ENCODE assay signal across 2 worm cellular contexts in genomic region chrII:750155-750554, ce11.
TF ChIP-seq lines count a peak whose summit lies in the region.

Gene snt-6 (minus strand): TSS chrII:750212.

TF ChIP-seq in whole organism, L4 larva, 104 proteins besides CTCF, POLR2A, EP300 and RAD21:
- no peak for TF ChIP-seq mes-2 (tag; optimal IDR thresholded peaks at IDR 0.05; lab: Kevin White, UChicago; ENCODE audit: poor library complexity, severe bottlenecking)
- no peak for TF ChIP-seq nhr-25 (tag; optimal IDR thresholded peaks at IDR 0.05; lab: Kevin White, UChicago; ENCODE audit: borderline replicate concordance, insufficient read depth)
- TF ChIP-seq pqm-1 (tag; optimal IDR thresholded peaks at IDR 0.05; lab: Kevin White, UChicago): no peak
- no peak for TF ChIP-seq ztf-7 (tag; optimal IDR thresholded peaks at IDR 0.05; lab: Kevin White, UChicago)
- TF ChIP-seq T20F7.1 (GFP tag; optimal IDR thresholded peaks at IDR 0.05; lab: Kevin White, UChicago): no peak
- TF ChIP-seq daf-16 (GFP tag; optimal IDR thresholded peaks at IDR 0.05; lab: Kevin White, UChicago): no peak
- no peak for TF ChIP-seq daf-16 (tag; optimal IDR thresholded peaks at IDR 0.05; lab: Kevin White, UChicago)
- no peak for TF ChIP-seq Y48G9A.11 (GFP tag; IDR thresholded peaks at IDR 0.05; lab: Robert Waterston, UW)
- TF ChIP-seq ama-1 (optimal IDR thresholded peaks at IDR 0.05; lab: Kevin White, UChicago): no peak
- TF ChIP-seq lin-13 (GFP tag; optimal IDR thresholded peaks at IDR 0.05; lab: Kevin White, UChicago): no peak
- TF ChIP-seq fos-1 (tag; optimal IDR thresholded peaks at IDR 0.05; lab: Kevin White, UChicago): no peak
- no peak for TF ChIP-seq lim-7 (GFP tag; IDR thresholded peaks at IDR 0.05; lab: Robert Waterston, UW)
- TF ChIP-seq lin-38 (GFP tag; IDR thresholded peaks at IDR 0.05; lab: Robert Waterston, UW): 0 out of 2 replicates have a peak, but pooled peaks have one; percentile 7
- TF ChIP-seq madf-5 (GFP tag; IDR thresholded peaks at IDR 0.05; lab: Robert Waterston, UW): no peak
- no peak for TF ChIP-seq F49E8.2 (tag; optimal IDR thresholded peaks at IDR 0.05; lab: Kevin White, UChicago; ENCODE audit: borderline replicate concordance)
- TF ChIP-seq F44E2.7 (GFP tag; IDR thresholded peaks at IDR 0.05; lab: Robert Waterston, UW): 0 out of 2 replicates have a peak, but pooled peaks have one; percentile 44
- peak; percentile 34; the same call in 1 of the 2 replicates for TF ChIP-seq set-16 (GFP tag; IDR thresholded peaks at IDR 0.05; lab: Robert Waterston, UW)
- no peak for TF ChIP-seq snpc-1.2 (GFP tag; IDR thresholded peaks at IDR 0.05; lab: Robert Waterston, UW)
- no peak for TF ChIP-seq lir-3 (tag; optimal IDR thresholded peaks at IDR 0.05; lab: Kevin White, UChicago)
- TF ChIP-seq nhr-6 (tag; optimal IDR thresholded peaks at IDR 0.05; lab: Kevin White, UChicago): no peak
- TF ChIP-seq tag-97 (GFP tag; IDR thresholded peaks at IDR 0.05; lab: Robert Waterston, UW): no peak
- TF ChIP-seq dpl-1 (GFP tag; optimal IDR thresholded peaks at IDR 0.05; lab: Kevin White, UChicago): no peak
- no peak for TF ChIP-seq aly-2 (tag; optimal IDR thresholded peaks at IDR 0.05; lab: Kevin White, UChicago)
- no peak for TF ChIP-seq ceh-32 (tag; optimal IDR thresholded peaks at IDR 0.05; lab: Kevin White, UChicago; ENCODE audit: poor library complexity)
- no peak for TF ChIP-seq madf-9 (GFP tag; conservative IDR thresholded peaks at IDR 0.05; lab: Robert Waterston, UW)
- no peak for TF ChIP-seq ceh-82 (tag; optimal IDR thresholded peaks at IDR 0.05; lab: Kevin White, UChicago)
- TF ChIP-seq egl-43 (GFP tag; IDR thresholded peaks at IDR 0.05; lab: Robert Waterston, UW): peak; percentile 57; the same call in 1 of the 2 replicates
- TF ChIP-seq nhr-11 (tag; optimal IDR thresholded peaks at IDR 0.05; lab: Kevin White, UChicago): no peak
- TF ChIP-seq pha-4 (GFP tag; IDR thresholded peaks at IDR 0.05; lab: Robert Waterston, UW): 0 out of 2 replicates have a peak, but pooled peaks have one; percentile 23
- TF ChIP-seq pha-4 (tag; optimal IDR thresholded peaks at IDR 0.05; lab: Kevin White, UChicago): no peak
- TF ChIP-seq mdl-1 (tag; optimal IDR thresholded peaks at IDR 0.05; lab: Kevin White, UChicago): no peak
- TF ChIP-seq ZK337.2 (GFP tag; IDR thresholded peaks at IDR 0.05; lab: Robert Waterston, UW): no peak
- no peak for TF ChIP-seq ceh-44 (GFP tag; IDR thresholded peaks at IDR 0.05; lab: Robert Waterston, UW)
- no peak for TF ChIP-seq dmd-9 (GFP tag; IDR thresholded peaks at IDR 0.05; lab: Robert Waterston, UW)
- no peak for TF ChIP-seq saeg-2 (GFP tag; IDR thresholded peaks at IDR 0.05; lab: Robert Waterston, UW)
- no peak for TF ChIP-seq zip-11 (GFP tag; IDR thresholded peaks at IDR 0.05; lab: Robert Waterston, UW)
- no peak for TF ChIP-seq duxl-1 (tag; optimal IDR thresholded peaks at IDR 0.05; lab: Kevin White, UChicago; ENCODE audit: poor library complexity)
- no peak for TF ChIP-seq aha-1 (tag; lab: Kevin White, UChicago)
- TF ChIP-seq Y5F2A.4 (GFP tag; optimal IDR thresholded peaks at IDR 0.05; lab: Kevin White, UChicago): no peak
- no peak for TF ChIP-seq F26F4.8 (GFP tag; conservative IDR thresholded peaks at IDR 0.05; lab: Robert Waterston, UW)
- TF ChIP-seq skn-1 (tag; optimal IDR thresholded peaks at IDR 0.05; lab: Kevin White, UChicago): no peak

TF ChIP-seq in whole organism, young adult, 124 proteins besides CTCF, POLR2A, EP300 and RAD21:
- TF ChIP-seq tbp1 (GFP tag; optimal IDR thresholded peaks at IDR 0.05; lab: Kevin White, UChicago) (peak; percentile 19), rcor-1 (GFP tag; IDR thresholded peaks at IDR 0.05; lab: Robert Waterston, UW) (no peak), pbrm-1 (GFP tag; IDR thresholded peaks at IDR 0.05; lab: Robert Waterston, UW) (peak; percentile 51; the same call in 1 of the 2 replicates), zfh-2 (GFP tag; conservative IDR thresholded peaks at IDR 0.05; lab: Robert Waterston, UW) (peak; percentile 52), F22D6.2 (tag; optimal IDR thresholded peaks at IDR 0.05; lab: Kevin White, UChicago) (no peak), D2030.7 (GFP tag; IDR thresholded peaks at IDR 0.05; lab: Robert Waterston, UW) (no peak), C17E4.6 (GFP tag; IDR thresholded peaks at IDR 0.05; lab: Robert Waterston, UW) (no peak), nfya-1 (tag; optimal IDR thresholded peaks at IDR 0.05; lab: Kevin White, UChicago; ENCODE audit: borderline replicate concordance, insufficient read depth) (no peak)
